Fruit fly (Drosophila melanogaster): ENCODE data around the gene CG42264.

Gene CG42264

DNA sequence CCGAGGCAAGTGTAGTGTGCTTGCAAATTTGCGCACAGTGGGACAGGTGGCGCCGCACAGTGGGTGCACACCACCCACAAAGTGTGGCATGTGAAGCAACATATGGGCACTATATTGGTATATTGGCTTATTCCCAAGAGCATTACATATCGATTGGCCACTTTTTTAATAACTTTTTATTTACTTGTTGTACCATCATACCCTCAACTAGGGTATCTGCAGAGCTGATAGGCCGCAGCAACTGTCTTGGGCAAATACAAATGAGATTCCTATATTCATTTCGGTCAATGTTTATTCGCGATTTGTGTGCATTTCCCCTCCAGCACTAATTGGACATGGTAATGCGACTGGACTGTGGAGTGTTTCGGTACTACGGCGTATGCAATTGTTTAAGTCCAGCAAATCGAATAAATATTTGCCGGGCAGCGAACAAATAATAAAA is 51.7 kb downstream of the CG42264 start (continued):
- TF ChIP-seq org-1 (GFP tag; optimal IDR thresholded peaks at IDR 0.05) (peak; percentile 46), CG15073 (GFP tag; optimal IDR thresholded peaks at IDR 0.05) (no peak), CG13624 (GFP tag; optimal IDR thresholded peaks at IDR 0.05) (no peak), Pdp1 (GFP tag; optimal IDR thresholded peaks at IDR 0.05) (peak; percentile 45 to 64), CG8924 (tag; optimal IDR thresholded peaks at IDR 0.05) (no peak), CG7357 (GFP tag; IDR thresholded peaks at IDR 0.05) (0 out of 3 replicates have a peak, but pooled peaks have one; percentile 36), Dip3 (GFP tag; optimal IDR thresholded peaks at IDR 0.05) (no peak), B-H2 (GFP tag; optimal IDR thresholded peaks at IDR 0.05) (no peak), CG11696 (GFP tag; IDR thresholded peaks at IDR 0.05) (no peak), bcd (GFP tag; optimal IDR thresholded peaks at IDR 0.05) (peak; percentile 40), cg (GFP tag; optimal IDR thresholded peaks at IDR 0.05) (no peak), ftz-f1 (GFP tag; optimal IDR thresholded peaks at IDR 0.05) (no peak), Hr78 (GFP tag; optimal IDR thresholded peaks at IDR 0.05) (no peak), nau (GFP tag; optimal IDR thresholded peaks at IDR 0.05) (peak; percentile 62), Nf-YB (GFP tag; optimal IDR thresholded peaks at IDR 0.05) (peak; percentile 29), lbe (GFP tag; optimal IDR thresholded peaks at IDR 0.05) (no peak), psq (GFP tag; optimal IDR thresholded peaks at IDR 0.05) (no peak), fd102C (GFP tag; optimal IDR thresholded peaks at IDR 0.05) (no peak), Lim3 (GFP tag; IDR thresholded peaks at IDR 0.05) (no peak), HHEX (GFP tag; optimal IDR thresholded peaks at IDR 0.05) (peak; percentile 28), Doc2 (GFP tag; IDR thresholded peaks at IDR 0.05) (no peak), tio (GFP tag; optimal IDR thresholded peaks at IDR 0.05) (peak; percentile 25), inv (GFP tag; IDR thresholded peaks at IDR 0.05; ENCODE audit: partially characterized antibody) (no peak), CG10462 (GFP tag; optimal IDR thresholded peaks at IDR 0.05) (no peak), tup (GFP tag; optimal IDR thresholded peaks at IDR 0.05) (no peak), ATbp (GFP tag; optimal IDR thresholded peaks at IDR 0.05) (peak; percentile 85), NFAT (GFP tag; IDR thresholded peaks at IDR 0.05) (no peak), vfl (GFP tag; optimal IDR thresholded peaks at IDR 0.05) (no peak), CG9932 (GFP tag; IDR thresholded peaks at IDR 0.05) (0 out of 2 replicates have a peak, but pooled peaks have one; percentile 20), Sry-β (GFP tag; optimal IDR thresholded peaks at IDR 0.05) (peak; percentile 28), Chrac-16 (GFP tag; optimal IDR thresholded peaks at IDR 0.05) (no peak), esg (GFP tag; conservative IDR thresholded peaks at IDR 0.05) (peak; percentile 53), CkIIα-i1 (GFP tag; IDR thresholded peaks at IDR 0.05) (no peak), h (optimal IDR thresholded peaks at IDR 0.05) (no peak), CG4360 (GFP tag; IDR thresholded peaks at IDR 0.05) (no peak), kah (GFP tag; optimal IDR thresholded peaks at IDR 0.05) (no peak), fd96Cb (tag; optimal IDR thresholded peaks at IDR 0.05) (peak; percentile 27), gce (GFP tag; IDR thresholded peaks at IDR 0.05) (no peak), CG6689 (GFP tag; IDR thresholded peaks at IDR 0.05) (peak; percentile 52; the same call in 1 of the 2 replicates), aop (GFP tag; IDR thresholded peaks at IDR 0.05) (no peak), rib (GFP tag; IDR thresholded peaks at IDR 0.05) (no peak), Ada2b (GFP tag; IDR thresholded peaks at IDR 0.05) (peak; percentile 54), CG13775 (GFP tag; optimal IDR thresholded peaks at IDR 0.05) (no peak), CG1233 (GFP tag; optimal IDR thresholded peaks at IDR 0.05) (peak; percentile 47), CG42726 (GFP tag; IDR thresholded peaks at IDR 0.05; ENCODE audit: partially characterized antibody) (no peak), Spps (tag; optimal IDR thresholded peaks at IDR 0.05) (peak; percentile 27), HLH3B (GFP tag; IDR thresholded peaks at IDR 0.05) (peak; percentile 54), toy (GFP tag; IDR thresholded peaks at IDR 0.05) (no peak), onecut (GFP tag; IDR thresholded peaks at IDR 0.05) (peak; percentile 35), CG1832 (GFP tag; optimal IDR thresholded peaks at IDR 0.05) (no peak), CG4404 (GFP tag; IDR thresholded peaks at IDR 0.05) (peak; percentile 35), CG12659 (GFP tag; optimal IDR thresholded peaks at IDR 0.05) (no peak)
